Worm (Caenorhabditis elegans) whole organism, late embryonic: Measurements from ENCODE around the gene F54E7.6.

Source experiments
- dve-1 ChIP-seq: sonication (generic microtip); optimal IDR thresholded peaks from 2 replicates; lab custom pipeline; 2017; ENCODE audit warnings: antibody characterized with exemption, mild to moderate bottlenecking, missing genetic modification characterization, missing compliant biosample characterization
- pha-4 ChIP-seq: fragments of 150-350 bp; optimal IDR thresholded peaks from 2 replicates; lab custom pipeline; 2018; ENCODE audit warnings: missing biosample characterization, missing genetic modification reagents, missing genetic modification characterization
- unc-55 ChIP-seq: sonication (generic microtip); optimal IDR thresholded peaks from 2 replicates; lab custom pipeline; 2017; ENCODE audit warnings: missing biosample characterization, missing genetic modification reagents, missing genetic modification characterization
- unc-86 ChIP-seq: sonication (generic microtip); optimal IDR thresholded peaks from 2 replicates; lab custom pipeline; 2016; ENCODE audit warnings: missing genetic modification characterization, missing compliant biosample characterization

- TF ChIP-seq dve-1 (tag; lab: Kevin White, UChicago): no peak
- no peak for TF ChIP-seq unc-86 (tag; lab: Kevin White, UChicago)
- TF ChIP-seq unc-55 (GFP tag; lab: Kevin White, UChicago): no peak
- no peak for TF ChIP-seq pha-4 (tag; lab: Kevin White, UChicago)
These were observed 37.3 kb upstream of the F54E7.6 start, which contains the start of the genes lgg-3 and rgs-5 for ce11 chrIII:5697963-5698730.
